Worm (Caenorhabditis elegans) whole organism, L4 larva: ENCODE results near the gene C17B7.10.
"Not testable (repeated sequence)": the region's sequence is repeated elsewhere in the genome, so short reads cannot be mapped to it uniquely, and the experiment has no call there.

ENCODE experiments used
- R02D3.7 ChIP-seq: fragments of 150-350 bp; sonication (generic microtip); optimal IDR thresholded peaks from 3 replicates; lab custom pipeline; 2014; ENCODE audit warnings: missing biosample characterization, missing genetic modification characterization
- ZK546.5 ChIP-seq, 2 experiments: sonication (generic microtip); optimal IDR thresholded peaks; 2 replicates each; lab custom pipeline; 2017; ENCODE audit warnings: missing biosample characterization in 2 of 2, missing genetic modification characterization in 2 of 2
- aha-1 ChIP-seq: fragments of 150-350 bp; peaks from one replicate; lab custom pipeline; 2014; ENCODE audit warnings: missing biosample characterization, missing genetic modification characterization
- hlh-30 ChIP-seq: sonication (generic microtip); optimal IDR thresholded peaks from 2 replicates; lab custom pipeline; 2017; ENCODE audit warnings: antibody characterized with exemption, mild to moderate bottlenecking, missing genetic modification characterization, missing compliant biosample characterization; ENCODE audit not compliant: insufficient read depth
- lin-15B ChIP-seq: fragments of 150-350 bp; sonication (generic microtip); optimal IDR thresholded peaks from 3 replicates; lab custom pipeline; 2014; ENCODE audit warnings: missing biosample characterization, missing genetic modification characterization
- nhr-28 ChIP-seq: fragments of 150-350 bp; optimal IDR thresholded peaks from 2 replicates; lab custom pipeline; 2014; ENCODE audit warnings: missing biosample characterization, missing genetic modification characterization
- nhr-77 ChIP-seq: fragments of 150-350 bp; optimal IDR thresholded peaks from 2 replicates; lab custom pipeline; 2014; ENCODE audit warnings: missing biosample characterization, missing genetic modification characterization
- unc-39 ChIP-seq: sonication (generic microtip); optimal IDR thresholded peaks from 2 replicates; lab custom pipeline; 2017; ENCODE audit warnings: missing biosample characterization, missing genetic modification characterization
- vab-7 ChIP-seq: fragments of 200-800 bp; sonication (Bioruptor generic); IDR thresholded peaks from 2 replicates; pipeline ENCODE4 v1.3.6; 2022; ENCODE audit warnings: missing genetic modification reagents, missing genetic modification characterization, missing compliant biosample characterization

DNA sequence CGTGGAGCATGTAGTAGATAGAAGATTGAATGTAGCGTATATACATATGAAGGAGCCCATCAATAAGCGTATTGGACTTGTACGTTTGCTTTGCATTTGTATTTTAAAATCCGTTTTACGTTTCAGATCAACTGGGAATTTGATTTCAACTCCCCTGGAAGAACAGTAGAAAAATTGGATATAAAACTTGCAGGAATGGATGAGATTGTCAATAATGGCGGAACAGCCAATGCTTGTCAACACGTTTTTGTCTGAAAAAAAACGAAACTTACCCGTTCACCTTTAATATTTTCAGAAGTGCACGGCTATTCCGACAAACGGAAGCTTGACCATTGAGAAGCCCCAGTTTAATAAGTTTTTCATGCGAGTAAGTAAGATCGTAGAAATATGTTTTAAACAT, 26.0 kb upstream of the C17B7.10 start, which contains the start of gene C04E12.2:
- not testable (repeated sequence) for TF ChIP-seq hlh-30; nhr-28 (tag; lab: Kevin White, UChicago); R02D3.7 (tag; lab: Kevin White, UChicago); lin-15B (tag; lab: Kevin White, UChicago); nhr-77 (tag; lab: Kevin White, UChicago); ZK546.5 (tag; optimal IDR thresholded peaks at IDR 0.05; lab: Kevin White, UChicago); vab-7 (GFP tag; lab: Robert Waterston, UW); aha-1 (tag; lab: Kevin White, UChicago); unc-39 (tag; lab: Kevin White, UChicago)
